Worm (Caenorhabditis elegans): Measurements from ENCODE around the gene spp-20.

spp-20 gene

DNA sequence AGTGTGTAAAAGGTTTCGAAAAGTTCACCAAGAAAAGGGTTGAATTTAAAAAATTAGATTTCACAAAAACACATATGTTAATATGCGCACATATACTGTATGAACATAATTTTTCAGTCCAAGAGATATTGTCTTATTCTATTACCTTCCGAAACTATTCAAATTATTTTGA is 39.9 kb downstream of the spp-20 start, which contains the start of gene F46E10.3:
Gene F46E10.3, plus strand, starts transcription at position 73 of the 172 bp plus-strand sequence.
- TF ChIP-seq nhr-11 (tag; optimal IDR thresholded peaks at IDR 0.05) = no peak
- no peak for TF ChIP-seq mdl-1 (tag; optimal IDR thresholded peaks at IDR 0.05)
- TF ChIP-seq ceh-82 (tag; optimal IDR thresholded peaks at IDR 0.05) = no peak
- no peak for TF ChIP-seq jun-1 (tag; optimal IDR thresholded peaks at IDR 0.05)
- TF ChIP-seq lin-15B (tag; optimal IDR thresholded peaks at IDR 0.05) = no peak
- no peak for TF ChIP-seq skn-1 (tag; optimal IDR thresholded peaks at IDR 0.05)
- no peak for TF ChIP-seq nfya-1 (tag; optimal IDR thresholded peaks at IDR 0.05; ENCODE audit: insufficient read depth)
- TF ChIP-seq aly-2 (tag; optimal IDR thresholded peaks at IDR 0.05) = no peak
- no peak for TF ChIP-seq elt-2 (tag; optimal IDR thresholded peaks at IDR 0.05)
- no peak for TF ChIP-seq ama-1 (optimal IDR thresholded peaks at IDR 0.05)
- no peak for TF ChIP-seq R02D3.7 (tag; optimal IDR thresholded peaks at IDR 0.05)

DNA sequence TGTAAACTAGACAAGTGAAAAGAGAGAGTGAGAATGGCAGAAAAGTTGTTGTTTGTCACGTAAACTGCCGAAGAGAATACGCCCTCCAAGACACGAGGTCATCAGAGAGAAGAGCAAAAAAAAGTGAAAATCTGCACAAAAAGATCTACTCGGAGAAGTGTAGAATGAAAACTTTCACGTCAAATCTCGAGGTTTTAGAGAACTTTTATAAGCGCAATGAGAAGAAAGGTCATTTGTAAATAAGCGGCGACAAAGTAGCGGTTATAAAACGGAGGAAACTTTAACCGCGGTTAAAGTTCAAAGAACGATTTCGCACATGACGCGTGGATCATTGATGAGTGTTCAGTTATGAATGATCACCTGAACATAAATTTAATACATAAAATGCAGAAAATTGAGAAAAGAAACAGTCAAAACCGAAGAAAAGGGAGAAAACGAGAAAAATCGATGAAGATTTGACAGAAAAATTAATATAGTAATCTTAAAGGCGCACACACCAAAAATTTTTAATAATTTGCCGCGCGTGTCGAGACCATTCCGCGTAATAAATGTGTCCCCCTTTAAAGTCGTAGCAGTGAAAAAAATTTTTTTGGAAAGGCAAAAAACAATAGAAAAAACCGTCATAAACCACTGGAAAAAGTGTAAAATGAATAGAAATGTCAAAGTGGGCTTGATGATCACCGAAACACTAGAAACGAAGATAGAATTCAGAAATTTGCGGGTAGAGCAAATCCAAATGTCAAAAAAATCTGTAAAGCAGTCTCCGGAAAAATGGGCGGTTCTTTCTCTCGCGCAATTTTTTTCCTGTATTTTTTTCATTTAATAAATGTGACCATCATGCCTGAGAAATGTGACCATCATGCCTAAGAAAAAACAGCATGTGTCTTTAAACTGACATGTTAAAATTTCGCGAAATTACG is 40.4 kb downstream of the spp-20 start:
- no peak for TF ChIP-seq mml-1 (tag; optimal IDR thresholded peaks at IDR 0.05)
- TF ChIP-seq nhr-25 (tag; optimal IDR thresholded peaks at IDR 0.05) = peak; percentile 86
- no peak for TF ChIP-seq ceh-16 (tag; optimal IDR thresholded peaks at IDR 0.05)
- TF ChIP-seq tbx-2 (tag; optimal IDR thresholded peaks at IDR 0.05) = no peak
- TF ChIP-seq nhr-67 (tag; optimal IDR thresholded peaks at IDR 0.05) = no peak
- TF ChIP-seq nhr-23 (tag; optimal IDR thresholded peaks at IDR 0.05) = peak; percentile 37
- no peak for TF ChIP-seq skn-1 (tag; optimal IDR thresholded peaks at IDR 0.05)
- TF ChIP-seq ceh-82 (tag; optimal IDR thresholded peaks at IDR 0.05) = no peak
- TF ChIP-seq aly-2 (tag; optimal IDR thresholded peaks at IDR 0.05) = no peak
- TF ChIP-seq fkh-2 (tag; optimal IDR thresholded peaks at IDR 0.05) = no peak
- TF ChIP-seq nfya-1 (tag; optimal IDR thresholded peaks at IDR 0.05; ENCODE audit: insufficient read depth) = no peak
- TF ChIP-seq fkh-10 (GFP tag; optimal IDR thresholded peaks at IDR 0.05) = no peak
- no peak for TF ChIP-seq ztf-11 (tag; optimal IDR thresholded peaks at IDR 0.05)
- TF ChIP-seq unc-39 (tag; optimal IDR thresholded peaks at IDR 0.05) = no peak
- TF ChIP-seq snpc-4 (tag; optimal IDR thresholded peaks at IDR 0.05) = no peak
- no peak for TF ChIP-seq fos-1 (tag; optimal IDR thresholded peaks at IDR 0.05)
- TF ChIP-seq nhr-28 (tag; optimal IDR thresholded peaks at IDR 0.05) = no peak
- peak; percentile 35 for TF ChIP-seq elt-2 (tag; optimal IDR thresholded peaks at IDR 0.05)
- peak; percentile 18 for TF ChIP-seq pqm-1 (tag; optimal IDR thresholded peaks at IDR 0.05)
- TF ChIP-seq ceh-28 (tag; optimal IDR thresholded peaks at IDR 0.05) = no peak
- no peak for TF ChIP-seq hmg-11 (tag; optimal IDR thresholded peaks at IDR 0.05)
- TF ChIP-seq daf-12 (tag; optimal IDR thresholded peaks at IDR 0.05) = no peak
- no peak for TF ChIP-seq nhr-77 (tag; optimal IDR thresholded peaks at IDR 0.05)
- TF ChIP-seq nhr-43 (tag; optimal IDR thresholded peaks at IDR 0.05; ENCODE audit: poor library complexity, severe bottlenecking) = peak; percentile 70
- TF ChIP-seq R02D3.7 (tag; optimal IDR thresholded peaks at IDR 0.05) = no peak
- no peak for TF ChIP-seq eor-1 (tag; optimal IDR thresholded peaks at IDR 0.05)
- no peak for TF ChIP-seq egl-5 (tag; optimal IDR thresholded peaks at IDR 0.05)
- TF ChIP-seq nhr-237 (tag; optimal IDR thresholded peaks at IDR 0.05) = no peak
- no peak for TF ChIP-seq lsy-12 (tag; optimal IDR thresholded peaks at IDR 0.05)
- no peak for TF ChIP-seq nhr-11 (tag; optimal IDR thresholded peaks at IDR 0.05)
- TF ChIP-seq ama-1 (optimal IDR thresholded peaks at IDR 0.05) = peak; percentile 74
- TF ChIP-seq lin-39 (tag; optimal IDR thresholded peaks at IDR 0.05) = peak; percentile 11
- no peak for TF ChIP-seq egl-27 (tag; optimal IDR thresholded peaks at IDR 0.05)
- no peak for TF ChIP-seq zag-1 (tag; optimal IDR thresholded peaks at IDR 0.05)
- peak; percentile 22 for TF ChIP-seq jun-1 (tag; optimal IDR thresholded peaks at IDR 0.05)
- TF ChIP-seq ceh-9 (tag; optimal IDR thresholded peaks at IDR 0.05) = no peak
- TF ChIP-seq elt-1 (tag; optimal IDR thresholded peaks at IDR 0.05) = peak; percentile 52
- TF ChIP-seq unc-62 (GFP tag; optimal IDR thresholded peaks at IDR 0.05) = no peak
- no peak for TF ChIP-seq nhr-76 (tag; optimal IDR thresholded peaks at IDR 0.05)
- peak; percentile 73 for TF ChIP-seq mdl-1 (tag; optimal IDR thresholded peaks at IDR 0.05)
- no peak for TF ChIP-seq sea-2 (GFP tag; optimal IDR thresholded peaks at IDR 0.05)
- no peak for TF ChIP-seq lin-15B (tag; optimal IDR thresholded peaks at IDR 0.05)
- TF ChIP-seq pha-4 (tag; optimal IDR thresholded peaks at IDR 0.05) = peak; percentile 72
- TF ChIP-seq elt-3 (tag; optimal IDR thresholded peaks at IDR 0.05) = no peak
- TF ChIP-seq ztf-4 (tag; optimal IDR thresholded peaks at IDR 0.05) = no peak
- no peak for TF ChIP-seq ZK546.5 (tag; optimal IDR thresholded peaks at IDR 0.05)

Data from whole organism, L3 larva.